Fruit fly (Drosophila melanogaster) whole organism, adult: ENCODE data around the gene psh.

Experiments
- CG11617 ChIP-seq: fragments of 200-800 bp; sonication (Bioruptor generic); optimal IDR thresholded peaks from 2 replicates; lab custom pipeline; 2017; ENCODE audit warnings: mild to moderate bottlenecking, missing biosample characterization, missing genetic modification reagents, missing genetic modification characterization
- CG12768 ChIP-seq: fragments of 200-800 bp; sonication (Bioruptor generic); optimal IDR thresholded peaks from 2 replicates; lab custom pipeline; 2017; ENCODE audit warnings: missing biosample characterization, missing genetic modification characterization, mild to moderate bottlenecking, moderate library complexity, missing genetic modification reagents
- CG14711 ChIP-seq: fragments of 200-800 bp; sonication (Bioruptor generic); optimal IDR thresholded peaks from 2 replicates; lab custom pipeline; 2018; ENCODE audit warnings: missing biosample characterization, mild to moderate bottlenecking, missing genetic modification characterization, moderate library complexity
- CG1620 ChIP-seq: fragments of 200-800 bp; sonication (Bioruptor generic); optimal IDR thresholded peaks from 2 replicates; lab custom pipeline; 2016; ENCODE audit warnings: missing biosample characterization, missing genetic modification characterization
- CG33017 ChIP-seq: fragments of 200-800 bp; sonication (Bioruptor generic); optimal IDR thresholded peaks from 2 replicates; lab custom pipeline; 2018; ENCODE audit warnings: missing biosample characterization, mild to moderate bottlenecking, missing genetic modification characterization, moderate library complexity
- CG5204 ChIP-seq: fragments of 200-800 bp; sonication (Bioruptor generic); optimal IDR thresholded peaks from 2 replicates; lab custom pipeline; 2016; ENCODE audit warnings: missing biosample characterization, missing genetic modification characterization
- CG7045 ChIP-seq: fragments of 200-800 bp; sonication (Bioruptor generic); optimal IDR thresholded peaks from 2 replicates; lab custom pipeline; 2017; ENCODE audit warnings: missing biosample characterization, mild to moderate bottlenecking, missing genetic modification characterization
- CG7101 ChIP-seq: fragments of 200-800 bp; sonication (Bioruptor generic); optimal IDR thresholded peaks from 2 replicates; lab custom pipeline; 2018; ENCODE audit warnings: missing biosample characterization, mild to moderate bottlenecking, missing genetic modification characterization, moderate library complexity
- Clk ChIP-seq: fragments of 200-800 bp; sonication (Bioruptor generic); optimal IDR thresholded peaks from 2 replicates; lab custom pipeline; 2017; ENCODE audit warnings: missing biosample characterization, missing genetic modification characterization
- Crg-1 ChIP-seq: fragments of 200-800 bp; sonication (Bioruptor generic); optimal IDR thresholded peaks from 2 replicates; lab custom pipeline; 2016; ENCODE audit warnings: missing biosample characterization, missing genetic modification characterization
- Hr96 ChIP-seq: fragments of 200-800 bp; sonication (Bioruptor generic); optimal IDR thresholded peaks from 2 replicates; lab custom pipeline; 2016; ENCODE audit warnings: missing biosample characterization, missing genetic modification characterization
- Mnt ChIP-seq: fragments of 200-800 bp; sonication (Bioruptor generic); optimal IDR thresholded peaks from 2 replicates; lab custom pipeline; 2016; ENCODE audit warnings: missing biosample characterization, mild to moderate bottlenecking, missing genetic modification characterization
- bab1 ChIP-seq: fragments of 200-800 bp; sonication (Bioruptor generic); optimal IDR thresholded peaks from 3 replicates; lab custom pipeline; 2019; ENCODE audit warnings: missing biosample characterization, mild to moderate bottlenecking, missing genetic modification characterization, moderate library complexity
- cic ChIP-seq: fragments of 200-800 bp; sonication (Bioruptor generic); optimal IDR thresholded peaks from 2 replicates; lab custom pipeline; 2017; ENCODE audit warnings: missing biosample characterization, mild to moderate bottlenecking, missing genetic modification characterization, moderate library complexity
- cnc ChIP-seq, 2 experiments: fragments of >200 bp; optimal IDR thresholded peaks; 2 replicates each; lab custom pipeline; 2017
- kay ChIP-seq: fragments of 200-800 bp; sonication (Bioruptor generic); peaks from one replicate; lab custom pipeline; 2016; ENCODE audit warnings: missing biosample characterization, missing genetic modification characterization, borderline replicate concordance
- ovo ChIP-seq: fragments of 200-800 bp; sonication (Bioruptor generic); optimal IDR thresholded peaks from 2 replicates; lab custom pipeline; 2016; ENCODE audit warnings: missing biosample characterization, missing genetic modification characterization
- pad ChIP-seq: fragments of 200-800 bp; sonication (Bioruptor generic); optimal IDR thresholded peaks from 3 replicates; lab custom pipeline; 2017; ENCODE audit warnings: missing biosample characterization, missing genetic modification characterization, mild to moderate bottlenecking, moderate library complexity, missing genetic modification reagents
- tj ChIP-seq: fragments of 200-800 bp; sonication (Bioruptor generic); optimal IDR thresholded peaks from 3 replicates; lab custom pipeline; 2017; ENCODE audit warnings: missing biosample characterization, mild to moderate bottlenecking, missing genetic modification characterization, moderate library complexity
- toe ChIP-seq: fragments of 200-800 bp; sonication (Bioruptor generic); optimal IDR thresholded peaks from 2 replicates; lab custom pipeline; 2016; ENCODE audit warnings: missing biosample characterization, missing genetic modification characterization

Gene psh

dm6 chrX:18486356-18487059 is at the start of gene psh:
TSS of gene psh (minus strand) at chrX:18486921.
- peak; percentile 42 for TF ChIP-seq cic (GFP tag; lab: Kevin White, UChicago)
- no peak for TF ChIP-seq Clk
- TF ChIP-seq Mnt (GFP tag; lab: Kevin White, UChicago): peak; percentile 20
- TF ChIP-seq CG11617 (GFP tag; lab: Kevin White, UChicago): no peak

- TF ChIP-seq tj: peak; percentile 23
- TF ChIP-seq toe (GFP tag; lab: Kevin White, UChicago): no peak
- TF ChIP-seq ovo: no peak
- TF ChIP-seq bab1 (GFP tag; lab: Kevin White, UChicago): peak; percentile 19
- peak; percentile 18 for TF ChIP-seq cic (GFP tag; lab: Kevin White, UChicago)
These were observed 47.7 kb upstream of the psh start for dm6 chrX:18534393-18534792.

- TF ChIP-seq CG7045 (GFP tag; lab: Kevin White, UChicago) (no peak), kay (peak; percentile 28)
These were observed 46.6 kb upstream of the psh start for dm6 chrX:18533308-18533707.

dm6 chrX:18528166-18528733 is 41.5 kb upstream of the psh start, which contains the start of the genes CG15042 and CG15047:
TSS of gene CG15042 (minus strand) at chrX:18528266.
TSS of gene CG15047 (plus strand) at chrX:18528683.
- no peak for TF ChIP-seq CG1620 (GFP tag; lab: Kevin White, UChicago)
- no peak for TF ChIP-seq CG7101 (tag; lab: Kevin White, UChicago)
- no peak for TF ChIP-seq ovo
- no peak for TF ChIP-seq CG14711 (tag; lab: Kevin White, UChicago)
- no peak for TF ChIP-seq kay
- TF ChIP-seq Crg-1: no peak
- TF ChIP-seq tj: no peak
- TF ChIP-seq cnc (optimal IDR thresholded peaks at IDR 0.05; lab: Kevin White, UChicago): no peak
- no peak for TF ChIP-seq CG5204 (GFP tag; lab: Kevin White, UChicago)
- TF ChIP-seq CG33017: no peak
- TF ChIP-seq Hr96: no peak
- no peak for TF ChIP-seq cic (GFP tag; lab: Kevin White, UChicago)
- TF ChIP-seq CG7045 (GFP tag; lab: Kevin White, UChicago): no peak
- no peak for TF ChIP-seq Mnt (GFP tag; lab: Kevin White, UChicago)
- no peak for TF ChIP-seq bab1 (GFP tag; lab: Kevin White, UChicago)
- TF ChIP-seq CG12768 (GFP tag; lab: Kevin White, UChicago): no peak
- TF ChIP-seq CG11617 (GFP tag; lab: Kevin White, UChicago): no peak

- TF ChIP-seq bab1 (GFP tag; lab: Kevin White, UChicago): no peak
- TF ChIP-seq Clk: no peak
- no peak for TF ChIP-seq CG1620 (GFP tag; lab: Kevin White, UChicago)
- peak; percentile 87 for TF ChIP-seq cic (GFP tag; lab: Kevin White, UChicago)
- peak; percentile 31 for TF ChIP-seq Mnt (GFP tag; lab: Kevin White, UChicago)
These were observed 38.0 kb upstream of the psh start for dm6 chrX:18524594-18525266.

dm6 chrX:18523146-18523812 is 36.6 kb upstream of the psh start:
- TF ChIP-seq tj (no peak), CG1620 (GFP tag; lab: Kevin White, UChicago) (no peak), Hr96 (no peak), CG33017 (no peak), Clk (no peak), Mnt (GFP tag; lab: Kevin White, UChicago) (no peak), cnc (optimal IDR thresholded peaks at IDR 0.05; lab: Kevin White, UChicago) (no peak), toe (GFP tag; lab: Kevin White, UChicago) (no peak), CG7045 (GFP tag; lab: Kevin White, UChicago) (no peak), Crg-1 (no peak), kay (no peak), ovo (no peak), cic (GFP tag; lab: Kevin White, UChicago) (no peak), CG12768 (GFP tag; lab: Kevin White, UChicago) (no peak), CG5204 (GFP tag; lab: Kevin White, UChicago) (no peak), pad (no peak)
